Worm (Caenorhabditis elegans) whole organism, mixed stage, embryonic: ENCODE data around the gene knl-1.

ENCODE experiments used
- M03D4.4 ChIP-seq: sonication (generic microtip); optimal IDR thresholded peaks from 2 replicates; lab custom pipeline; 2017; ENCODE audit warnings: mild to moderate bottlenecking, missing genetic modification characterization, missing compliant biosample characterization
- blmp-1 ChIP-seq: fragments of 150-350 bp; optimal IDR thresholded peaks from 2 replicates; lab custom pipeline; 2014; ENCODE audit warnings: missing biosample characterization, missing genetic modification characterization
- ceh-39 ChIP-seq: fragments of 150-350 bp; optimal IDR thresholded peaks from 2 replicates; lab custom pipeline; 2014; ENCODE audit warnings: missing biosample characterization, missing genetic modification characterization
- ceh-83 ChIP-seq: fragments of 200-800 bp; sonication (Bioruptor generic); optimal IDR thresholded peaks from 2 replicates; lab custom pipeline; 2018; ENCODE audit warnings: mild to moderate bottlenecking, missing genetic modification characterization, missing compliant biosample characterization
- ces-1 ChIP-seq: fragments of 150-350 bp; optimal IDR thresholded peaks from 2 replicates; lab custom pipeline; 2014; ENCODE audit warnings: missing biosample characterization, missing genetic modification reagents, missing genetic modification characterization
- cnd-1 ChIP-seq: fragments of 200-800 bp; sonication (Bioruptor generic); optimal IDR thresholded peaks from 2 replicates; lab custom pipeline; 2018; ENCODE audit warnings: mild to moderate bottlenecking, missing genetic modification characterization, missing compliant biosample characterization
- drap-1 ChIP-seq: fragments of 200-800 bp; sonication (Bioruptor generic); optimal IDR thresholded peaks from 3 replicates; lab custom pipeline; 2018; ENCODE audit warnings: mild to moderate bottlenecking, missing genetic modification characterization, missing compliant biosample characterization
- elt-1 ChIP-seq: sonication (generic microtip); optimal IDR thresholded peaks from 2 replicates; lab custom pipeline; 2017; ENCODE audit warnings: missing genetic modification characterization, mild to moderate bottlenecking, missing compliant biosample characterization, antibody characterized with exemption, moderate library complexity, borderline replicate concordance; ENCODE audit not compliant: insufficient read depth
- elt-3 ChIP-seq: fragments of 150-350 bp; optimal IDR thresholded peaks from 2 replicates; lab custom pipeline; 2014; ENCODE audit warnings: missing biosample characterization, missing genetic modification characterization
- flh-1 ChIP-seq: fragments of 200-800 bp; sonication (Bioruptor generic); optimal IDR thresholded peaks from 2 replicates; lab custom pipeline; 2018; ENCODE audit warnings: mild to moderate bottlenecking, missing genetic modification characterization, moderate library complexity, missing compliant biosample characterization
- ham-2 ChIP-seq: fragments of 200-800 bp; sonication (Bioruptor generic); optimal IDR thresholded peaks from 2 replicates; lab custom pipeline; 2018; ENCODE audit warnings: mild to moderate bottlenecking, missing genetic modification characterization, missing compliant biosample characterization
- hlh-1 ChIP-seq: fragments of 150-350 bp; optimal IDR thresholded peaks from 2 replicates; lab custom pipeline; 2014; ENCODE audit warnings: missing biosample characterization, missing genetic modification reagents, missing genetic modification characterization
- lin-13 ChIP-seq: fragments of 150-350 bp; optimal IDR thresholded peaks from 2 replicates; lab custom pipeline; 2014; ENCODE audit warnings: missing biosample characterization, missing genetic modification characterization
- lsy-2 ChIP-seq: fragments of 150-350 bp; optimal IDR thresholded peaks from 2 replicates; lab custom pipeline; 2014; ENCODE audit warnings: missing biosample characterization, missing genetic modification characterization
- mab-5 ChIP-seq: fragments of 150-350 bp; optimal IDR thresholded peaks from 2 replicates; lab custom pipeline; 2014; ENCODE audit warnings: missing biosample characterization, missing genetic modification characterization
- mep-1 ChIP-seq: fragments of 150-350 bp; optimal IDR thresholded peaks from 2 replicates; lab custom pipeline; 2017; ENCODE audit warnings: missing biosample characterization, missing genetic modification reagents, missing genetic modification characterization, inconsistent platforms
- mls-2 ChIP-seq: sonication (generic microtip); optimal IDR thresholded peaks from 2 replicates; lab custom pipeline; 2016; ENCODE audit warnings: mild to moderate bottlenecking, missing genetic modification characterization, moderate library complexity, missing compliant biosample characterization
- nhr-12 ChIP-seq: fragments of 150-350 bp; optimal IDR thresholded peaks from 2 replicates; lab custom pipeline; 2014; ENCODE audit warnings: missing biosample characterization, missing genetic modification characterization
- nhr-2 ChIP-seq: fragments of 150-350 bp; optimal IDR thresholded peaks from 2 replicates; lab custom pipeline; 2014; ENCODE audit warnings: missing biosample characterization, missing genetic modification characterization
- nhr-237 ChIP-seq: fragments of 150-350 bp; optimal IDR thresholded peaks from 2 replicates; lab custom pipeline; 2014; ENCODE audit warnings: missing biosample characterization, missing genetic modification characterization
- nhr-28 ChIP-seq: fragments of 150-350 bp; optimal IDR thresholded peaks from 2 replicates; lab custom pipeline; 2014; ENCODE audit warnings: missing biosample characterization, missing genetic modification characterization
- nhr-76 ChIP-seq: sonication (generic microtip); optimal IDR thresholded peaks from 2 replicates; lab custom pipeline; 2017; ENCODE audit warnings: missing biosample characterization, missing genetic modification characterization
- sem-2 ChIP-seq: fragments of 200-800 bp; sonication (Bioruptor generic); optimal IDR thresholded peaks from 2 replicates; lab custom pipeline; 2018; ENCODE audit warnings: mild to moderate bottlenecking, missing genetic modification characterization, missing compliant biosample characterization
- snpc-4 ChIP-seq: fragments of 150-350 bp; optimal IDR thresholded peaks from 2 replicates; lab custom pipeline; 2014; ENCODE audit warnings: missing biosample characterization, missing genetic modification characterization
- sptf-1 ChIP-seq: sonication (generic microtip); optimal IDR thresholded peaks from 2 replicates; lab custom pipeline; 2017; ENCODE audit warnings: mild to moderate bottlenecking, missing genetic modification characterization, moderate library complexity, missing compliant biosample characterization
- tbx-8 ChIP-seq: fragments of 200-800 bp; sonication (Bioruptor generic); optimal IDR thresholded peaks from 2 replicates; lab custom pipeline; 2018; ENCODE audit warnings: mild to moderate bottlenecking, missing genetic modification characterization, moderate library complexity, missing compliant biosample characterization
- unc-39 ChIP-seq: fragments of 150-350 bp; optimal IDR thresholded peaks from 2 replicates; lab custom pipeline; 2014; ENCODE audit warnings: missing biosample characterization, missing genetic modification characterization
- unc-62 ChIP-seq: fragments of 150-350 bp; optimal IDR thresholded peaks from 2 replicates; lab custom pipeline; 2014; ENCODE audit warnings: missing biosample characterization, missing genetic modification reagents, missing genetic modification characterization
- zip-8 ChIP-seq: fragments of 150-350 bp; optimal IDR thresholded peaks from 2 replicates; lab custom pipeline; 2014; ENCODE audit warnings: missing biosample characterization, missing genetic modification characterization
- ztf-11 ChIP-seq: fragments of 150-350 bp; optimal IDR thresholded peaks from 2 replicates; lab custom pipeline; 2014; ENCODE audit warnings: missing biosample characterization, missing genetic modification characterization

The knl-1 gene

DNA sequence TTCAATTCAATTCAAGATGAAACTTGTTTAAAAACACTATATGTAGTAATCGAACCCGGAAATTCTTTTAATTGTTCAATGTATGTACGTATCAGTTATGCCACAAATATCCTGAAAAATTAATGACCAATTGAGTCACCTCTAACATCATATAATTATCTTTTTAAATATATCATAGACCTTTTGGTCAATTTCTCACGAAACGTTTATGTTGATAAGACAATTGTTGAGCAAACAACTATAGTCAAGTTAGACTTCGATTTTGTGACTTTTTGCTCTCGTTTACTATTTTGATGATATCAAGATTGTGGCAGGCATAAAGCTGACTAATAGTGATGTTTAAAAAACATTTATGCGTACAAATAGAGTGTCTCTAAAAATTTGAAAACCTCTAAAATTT, 10.2 kb upstream of the knl-1 start:
- TF ChIP-seq nhr-28 (tag; lab: Kevin White, UChicago) (no peak), mep-1 (tag; lab: Kevin White, UChicago) (no peak), zip-8 (tag; lab: Kevin White, UChicago) (no peak), sptf-1 (no peak), mab-5 (tag; lab: Kevin White, UChicago) (no peak), sem-2 (GFP tag; lab: Kevin White, UChicago) (no peak), unc-39 (tag; lab: Kevin White, UChicago) (no peak), tbx-8 (GFP tag; lab: Kevin White, UChicago) (no peak), ces-1 (GFP tag; lab: Kevin White, UChicago) (no peak), lin-13 (tag; lab: Kevin White, UChicago) (no peak), ceh-39 (tag; lab: Kevin White, UChicago) (no peak), ceh-83 (GFP tag; lab: Kevin White, UChicago) (no peak), hlh-1 (tag; lab: Kevin White, UChicago) (no peak), snpc-4 (tag; lab: Kevin White, UChicago) (no peak), nhr-237 (no peak), flh-1 (no peak), unc-62 (GFP tag; lab: Kevin White, UChicago) (no peak), elt-3 (no peak), drap-1 (no peak)

DNA sequence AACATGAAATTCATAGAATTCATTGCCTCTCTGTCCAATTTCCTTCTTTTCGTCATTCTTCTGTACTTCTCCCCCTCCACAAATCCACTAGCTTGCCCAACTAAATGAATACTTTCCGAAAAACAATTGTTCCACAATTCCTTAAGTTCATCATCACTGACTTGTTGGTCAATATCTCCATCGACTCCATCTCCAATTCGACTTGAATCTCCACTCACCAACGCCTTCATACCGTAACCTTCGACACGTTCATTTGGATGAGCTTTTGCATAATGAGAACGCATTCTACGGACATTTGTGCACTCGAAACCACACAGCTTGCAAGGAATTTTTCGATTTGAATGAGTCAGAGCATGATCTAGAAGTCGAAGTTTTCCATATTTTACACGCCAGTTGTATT, 9.5 kb upstream of the knl-1 start:
- TF ChIP-seq blmp-1 (tag; lab: Kevin White, UChicago), result no peak
- TF ChIP-seq snpc-4 (tag; lab: Kevin White, UChicago), result no peak

DNA sequence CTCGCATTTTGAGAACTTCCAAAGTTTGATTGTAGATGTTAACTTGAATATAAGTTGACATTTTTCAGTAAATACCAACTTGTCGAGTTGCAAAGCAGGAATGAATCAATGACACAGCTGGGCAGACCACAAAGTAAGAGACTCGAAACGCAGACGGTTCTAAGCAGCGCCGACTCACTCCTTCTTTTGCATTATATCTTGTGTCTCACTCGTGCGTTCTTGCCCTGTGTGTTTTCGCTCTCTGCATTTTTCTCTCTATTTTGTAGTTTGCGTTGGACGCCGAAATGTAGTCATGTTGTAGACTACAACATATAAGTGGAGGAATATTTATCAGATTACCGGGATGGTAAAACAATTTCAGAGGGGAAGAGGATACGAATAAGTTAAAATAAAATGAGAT, 7.6 kb upstream of the knl-1 start, which contains the start of gene C02F5.12:
Gene C02F5.12 (minus strand): TSS at position 221 of the 400 bp plus-strand sequence.
- TF ChIP-seq lsy-2 (tag; lab: Kevin White, UChicago), result peak; percentile 3
- TF ChIP-seq nhr-12 (tag; lab: Kevin White, UChicago), result peak; percentile 95
- TF ChIP-seq nhr-28 (tag; lab: Kevin White, UChicago), result peak; percentile 19
- TF ChIP-seq ztf-11 (tag; lab: Kevin White, UChicago), result no peak
- TF ChIP-seq M03D4.4, result no peak
- peak; percentile 6 for TF ChIP-seq mep-1 (tag; lab: Kevin White, UChicago)
- no peak for TF ChIP-seq mls-2 (tag; lab: Kevin White, UChicago)
- no peak for TF ChIP-seq unc-62 (GFP tag; lab: Kevin White, UChicago)

DNA sequence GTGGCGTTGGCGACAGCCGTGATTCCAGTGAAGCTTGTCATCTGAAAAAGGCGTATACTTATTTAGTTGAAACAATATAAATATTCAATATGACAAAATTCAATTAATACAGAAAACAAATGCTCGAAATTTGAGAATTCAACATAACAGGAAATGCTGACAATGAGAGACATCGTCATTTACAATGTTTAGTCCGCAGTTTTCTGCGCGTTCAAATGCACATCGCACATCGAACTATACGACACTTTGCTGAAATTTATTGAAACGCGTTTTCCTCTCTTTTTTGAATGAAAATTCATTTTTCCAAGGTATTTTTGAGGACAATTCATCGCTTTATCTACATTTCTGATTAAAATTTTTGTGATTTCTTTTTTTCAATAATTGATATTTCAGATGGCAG, 6.4 kb upstream of the knl-1 start, which contains the start of the genes pbs-6 and cids-1:
Gene pbs-6 (minus strand): TSS at position 41 of the 400 bp plus-strand sequence.
Gene cids-1 (plus strand): TSS at position 394 of the 400 bp plus-strand sequence.
- TF ChIP-seq unc-39 (tag; lab: Kevin White, UChicago), result no peak
- TF ChIP-seq lsy-2 (tag; lab: Kevin White, UChicago), result peak; percentile 6
- TF ChIP-seq ceh-39 (tag; lab: Kevin White, UChicago), result no peak
- no peak for TF ChIP-seq nhr-2 (tag; lab: Kevin White, UChicago)
- TF ChIP-seq hlh-1 (tag; lab: Kevin White, UChicago), result peak; percentile 6

DNA sequence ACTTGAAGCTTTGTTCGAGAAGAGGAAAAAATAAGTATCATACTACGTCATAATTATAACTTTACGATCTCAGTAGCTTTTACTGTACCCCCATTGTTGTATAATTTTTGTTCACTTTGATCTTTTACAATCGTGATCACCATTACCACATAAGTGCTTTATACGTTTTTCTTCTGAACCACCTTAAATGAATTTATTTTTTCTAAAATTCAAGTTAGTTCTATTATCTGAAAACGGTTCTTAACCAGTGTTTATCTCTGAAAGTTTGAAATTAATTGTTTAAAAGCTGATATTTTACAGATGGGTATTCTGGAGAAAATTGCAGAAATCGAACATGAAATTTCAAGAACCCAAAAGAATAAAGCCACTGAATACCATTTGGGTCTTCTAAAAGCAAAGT, 4.8 kb upstream of the knl-1 start, which contains the start of gene C02F5.3:
Gene C02F5.3 (plus strand): TSS at position 301 of the 400 bp plus-strand sequence.
- TF ChIP-seq cnd-1 (tag; lab: Kevin White, UChicago) (no peak), lsy-2 (tag; lab: Kevin White, UChicago) (no peak), unc-39 (tag; lab: Kevin White, UChicago) (no peak), ceh-39 (tag; lab: Kevin White, UChicago) (no peak), zip-8 (tag; lab: Kevin White, UChicago) (no peak), hlh-1 (tag; lab: Kevin White, UChicago) (no peak), ham-2 (GFP tag; lab: Kevin White, UChicago) (no peak), sptf-1 (no peak), tbx-8 (GFP tag; lab: Kevin White, UChicago) (no peak), nhr-12 (tag; lab: Kevin White, UChicago) (no peak), nhr-76 (no peak), mep-1 (tag; lab: Kevin White, UChicago) (no peak), drap-1 (no peak)

DNA sequence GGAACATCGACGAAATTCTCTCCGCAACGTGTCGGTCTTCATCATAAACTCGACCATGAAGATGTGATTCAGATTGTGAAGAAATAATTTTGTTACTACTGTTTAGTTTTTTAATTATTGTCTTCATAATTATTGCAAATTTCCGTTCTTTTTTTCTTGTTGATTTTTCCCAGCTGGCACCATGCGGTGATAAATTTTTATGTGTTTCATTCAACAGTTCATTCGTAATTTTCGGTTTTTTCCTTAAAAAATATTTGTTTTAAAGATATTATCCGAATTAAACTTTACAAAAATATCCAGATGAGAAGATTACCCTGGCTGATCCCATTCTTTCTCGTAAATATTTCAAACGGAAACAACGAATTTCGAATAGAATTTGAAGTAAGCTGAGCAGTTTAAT, 3.4 kb upstream of the knl-1 start, which contains the start of gene C02F5.13:
Gene C02F5.13 (plus strand): TSS at position 301 of the 400 bp plus-strand sequence.
- TF ChIP-seq elt-1 (no peak), nhr-237 (no peak), mls-2 (tag; lab: Kevin White, UChicago) (no peak), drap-1 (no peak), nhr-76 (no peak), snpc-4 (tag; lab: Kevin White, UChicago) (no peak)
- TF ChIP-seq, all 35 proteins: peak for 0
